Fruit fly (Drosophila melanogaster) whole organism, embryonic: ENCODE measurements around the gene upSET.

Experiments used
- Atf3 ChIP-seq: fragments of 200-800 bp; sonication (Bioruptor generic); optimal IDR thresholded peaks from 3 replicates; lab custom pipeline; 2016; ENCODE audit warnings: missing biosample characterization, missing genetic modification characterization
- CG11456 ChIP-seq: fragments of 200-800 bp; sonication (Bioruptor generic); IDR thresholded peaks from 3 replicates; pipeline ENCODE4 v1.3.6; 2022; ENCODE audit warnings: missing biosample characterization, missing genetic modification characterization
- CG12219 ChIP-seq: fragments of 200-800 bp; sonication (Bioruptor generic); optimal IDR thresholded peaks from 3 replicates; lab custom pipeline; 2018; ENCODE audit warnings: missing biosample characterization, mild to moderate bottlenecking, missing genetic modification characterization
- CG18599 ChIP-seq: fragments of 200-800 bp; sonication (Bioruptor generic); optimal IDR thresholded peaks from 3 replicates; lab custom pipeline; 2017; ENCODE audit warnings: missing biosample characterization, missing genetic modification characterization, mild to moderate bottlenecking, moderate library complexity, missing genetic modification reagents
- CG2199 ChIP-seq: fragments of 200-800 bp; sonication (Bioruptor generic); IDR thresholded peaks from 3 replicates; pipeline ENCODE4 v1.3.6; 2022; ENCODE audit warnings: missing biosample characterization, missing genetic modification characterization
- CG4328 ChIP-seq: fragments of 200-800 bp; sonication (Bioruptor generic); optimal IDR thresholded peaks from 3 replicates; lab custom pipeline; 2017; ENCODE audit warnings: missing biosample characterization, missing genetic modification reagents, missing genetic modification characterization
- CG6683 ChIP-seq: fragments of 200-800 bp; sonication (Bioruptor generic); optimal IDR thresholded peaks from 2 replicates; lab custom pipeline; 2017; ENCODE audit warnings: missing biosample characterization, mild to moderate bottlenecking, missing genetic modification characterization, missing genetic modification reagents
- CG8924 ChIP-seq: fragments of 200-800 bp; optimal IDR thresholded peaks from 3 replicates; lab custom pipeline; 2019; ENCODE audit warnings: missing biosample characterization, mild to moderate bottlenecking, missing genetic modification characterization, moderate library complexity
- CG9932 ChIP-seq: fragments of 200-800 bp; sonication (Bioruptor generic); IDR thresholded peaks from 2 replicates; pipeline ENCODE4 v1.3.6; 2022; ENCODE audit warnings: missing biosample characterization, missing genetic modification characterization
- Dad ChIP-seq: fragments of 200-800 bp; sonication (Bioruptor generic); optimal IDR thresholded peaks from 3 replicates; lab custom pipeline; 2016; ENCODE audit warnings: missing biosample characterization, missing genetic modification characterization
- Deaf1 ChIP-seq: fragments of 200-800 bp; optimal IDR thresholded peaks from 3 replicates; lab custom pipeline; 2019; ENCODE audit warnings: missing biosample characterization, mild to moderate bottlenecking, missing genetic modification characterization, moderate library complexity
- Dref ChIP-seq: fragments of 200-800 bp; sonication (Bioruptor generic); IDR thresholded peaks from 2 replicates; pipeline ENCODE4 v1.3.6; 2022; ENCODE audit warnings: missing biosample characterization, missing genetic modification characterization
- Ets65A ChIP-seq: fragments of 200-800 bp; sonication (Bioruptor generic); peaks from one replicate; lab custom pipeline; 2016; ENCODE audit warnings: missing biosample characterization, missing genetic modification characterization
- H15 ChIP-seq: fragments of 200-800 bp; sonication (Bioruptor generic); IDR thresholded peaks from 3 replicates; pipeline ENCODE4 v1.3.6; 2022; ENCODE audit warnings: missing biosample characterization, missing genetic modification characterization
- Hand ChIP-seq: fragments of 200-800 bp; sonication (Bioruptor generic); optimal IDR thresholded peaks from 2 replicates; lab custom pipeline; 2017; ENCODE audit warnings: mild to moderate bottlenecking, missing biosample characterization, missing genetic modification reagents, missing genetic modification characterization
- Hr39 ChIP-seq: fragments of >200 bp; optimal IDR thresholded peaks from 2 replicates; lab custom pipeline; 2017
- Lim3 ChIP-seq: fragments of 200-800 bp; sonication (Bioruptor generic); IDR thresholded peaks from 2 replicates; pipeline ENCODE4 v1.3.6; 2022; ENCODE audit warnings: missing biosample characterization, missing genetic modification characterization
- Med ChIP-seq: fragments of 200-800 bp; sonication (Bioruptor generic); peaks from one replicate; lab custom pipeline; 2016; ENCODE audit warnings: missing biosample characterization, missing genetic modification characterization, mild to moderate bottlenecking, inconsistent platforms, moderate library complexity
- NFAT ChIP-seq: fragments of 200-800 bp; sonication (Bioruptor generic); IDR thresholded peaks from 2 replicates; pipeline ENCODE4 v1.3.6; 2022; ENCODE audit warnings: missing biosample characterization, missing genetic modification characterization
- Oaz ChIP-seq: fragments of 200-800 bp; sonication (Bioruptor generic); IDR thresholded peaks from 2 replicates; pipeline ENCODE4 v1.3.6; 2022; ENCODE audit warnings: missing biosample characterization, missing genetic modification characterization
- PHDP ChIP-seq: fragments of 200-800 bp; sonication (Bioruptor generic); optimal IDR thresholded peaks from 3 replicates; lab custom pipeline; 2018; ENCODE audit warnings: missing biosample characterization, mild to moderate bottlenecking, missing genetic modification characterization, moderate library complexity
- Six4 ChIP-seq: fragments of 200-800 bp; sonication (Bioruptor generic); optimal IDR thresholded peaks from 2 replicates; lab custom pipeline; 2016; ENCODE audit warnings: missing biosample characterization, missing genetic modification characterization
- Sry-β ChIP-seq: fragments of 200-800 bp; sonication (Bioruptor generic); optimal IDR thresholded peaks from 2 replicates; lab custom pipeline; 2018; ENCODE audit warnings: missing biosample characterization, mild to moderate bottlenecking, missing genetic modification characterization, moderate library complexity
- Trl ChIP-seq, 3 experiments: fragments of >200 bp in 2 of 3; fragments of 200-800 bp in 1 of 3; sonication (Bioruptor generic) in 1 of 3; optimal IDR thresholded peaks; 2 replicates in 1 of 3; 3 replicates in 2 of 3; lab custom pipeline; 2016 to 2017; ENCODE audit warnings: missing biosample characterization in 1 of 3, missing genetic modification characterization in 1 of 3
- Usf ChIP-seq: fragments of 200-800 bp; sonication (Bioruptor generic); optimal IDR thresholded peaks from 2 replicates; lab custom pipeline; 2017; ENCODE audit warnings: missing genotype, missing biosample characterization, missing genetic modification characterization
- YL-1 ChIP-seq: fragments of 200-800 bp; sonication (Bioruptor generic); optimal IDR thresholded peaks from 3 replicates; lab custom pipeline; 2017; ENCODE audit warnings: missing biosample characterization, mild to moderate bottlenecking, missing genetic modification characterization
- ab ChIP-seq: fragments of 200-800 bp; sonication (Bioruptor generic); optimal IDR thresholded peaks from 2 replicates; lab custom pipeline; 2016; ENCODE audit warnings: missing biosample characterization, missing genetic modification characterization
- ato ChIP-seq: fragments of 200-800 bp; sonication (Bioruptor generic); IDR thresholded peaks from 2 replicates; pipeline ENCODE4 v1.3.6; 2022; ENCODE audit warnings: missing biosample characterization, missing genetic modification characterization; ENCODE audit not compliant: partially characterized antibody
- bab2 ChIP-seq: fragments of 200-800 bp; sonication (Bioruptor generic); optimal IDR thresholded peaks from 2 replicates; lab custom pipeline; 2016; ENCODE audit warnings: missing biosample characterization, missing genetic modification characterization
- chinmo ChIP-seq: fragments of 200-800 bp; sonication (Bioruptor generic); IDR thresholded peaks from 4 replicates; pipeline ENCODE4 v1.3.6; 2022; ENCODE audit warnings: missing biosample characterization, missing genetic modification characterization; ENCODE audit not compliant: partially characterized antibody
- ci ChIP-seq: fragments of 200-800 bp; sonication (Bioruptor generic); IDR thresholded peaks from 3 replicates; pipeline ENCODE4 v1.3.6; 2022; ENCODE audit warnings: missing biosample characterization, missing genetic modification characterization
- crol ChIP-seq: fragments of 200-800 bp; sonication (Bioruptor generic); IDR thresholded peaks from 2 replicates; pipeline ENCODE4 v1.3.6; 2022; ENCODE audit warnings: missing biosample characterization, missing genetic modification characterization
- fu2 ChIP-seq: fragments of 200-800 bp; sonication (Bioruptor generic); optimal IDR thresholded peaks from 2 replicates; lab custom pipeline; 2016; ENCODE audit warnings: missing biosample characterization, missing genetic modification characterization
- gce ChIP-seq: fragments of 200-800 bp; sonication (Bioruptor generic); IDR thresholded peaks from 3 replicates; pipeline ENCODE4 v1.3.6; 2022; ENCODE audit warnings: missing biosample characterization, missing genetic modification characterization
- gem ChIP-seq: fragments of 200-800 bp; sonication (Bioruptor generic); optimal IDR thresholded peaks from 2 replicates; lab custom pipeline; 2019; ENCODE audit warnings: missing biosample characterization, mild to moderate bottlenecking, missing genetic modification characterization, moderate library complexity
- ham ChIP-seq: fragments of 200-800 bp; sonication (Bioruptor generic); IDR thresholded peaks from 2 replicates; pipeline ENCODE4 v1.3.6; 2022; ENCODE audit warnings: missing biosample characterization, missing genetic modification characterization
- klu ChIP-seq: fragments of 200-800 bp; sonication (Bioruptor generic); IDR thresholded peaks from 2 replicates; pipeline ENCODE4 v1.3.6; 2022; ENCODE audit warnings: missing biosample characterization, missing genetic modification characterization
- lab ChIP-seq: fragments of 200-800 bp; sonication (Bioruptor generic); optimal IDR thresholded peaks from 3 replicates; lab custom pipeline; 2017; ENCODE audit warnings: missing biosample characterization, missing genetic modification characterization, mild to moderate bottlenecking, moderate library complexity, missing genetic modification reagents
- lmd ChIP-seq: fragments of 200-800 bp; sonication (Bioruptor generic); IDR thresholded peaks from 2 replicates; pipeline ENCODE4 v1.3.6; 2022; ENCODE audit warnings: missing biosample characterization, missing genetic modification characterization
- mirr ChIP-seq: fragments of 200-800 bp; sonication (Bioruptor generic); optimal IDR thresholded peaks from 3 replicates; lab custom pipeline; 2018; ENCODE audit warnings: missing biosample characterization, mild to moderate bottlenecking, missing genetic modification characterization
- org-1 ChIP-seq: fragments of 200-800 bp; sonication (Bioruptor generic); optimal IDR thresholded peaks from 2 replicates; lab custom pipeline; 2017; ENCODE audit warnings: missing biosample characterization, missing genetic modification characterization
- p53 ChIP-seq: fragments of 200-800 bp; sonication (Bioruptor generic); optimal IDR thresholded peaks from 2 replicates; lab custom pipeline; 2016; ENCODE audit warnings: missing biosample characterization, missing genetic modification characterization
- run ChIP-seq: fragments of 200-800 bp; sonication (Bioruptor generic); optimal IDR thresholded peaks from 3 replicates; lab custom pipeline; 2018; ENCODE audit warnings: missing biosample characterization, mild to moderate bottlenecking, missing genetic modification characterization
- salm ChIP-seq: fragments of 200-800 bp; sonication (Bioruptor generic); optimal IDR thresholded peaks from 2 replicates; lab custom pipeline; 2018; ENCODE audit warnings: missing biosample characterization, mild to moderate bottlenecking, missing genetic modification characterization
- sens ChIP-seq: fragments of 200-800 bp; sonication (Bioruptor generic); peaks from one replicate; lab custom pipeline; 2016; ENCODE audit warnings: missing biosample characterization, missing genetic modification characterization
- ssp ChIP-seq: fragments of 200-800 bp; sonication (Bioruptor generic); IDR thresholded peaks from 2 replicates; pipeline ENCODE4 v1.3.6; 2022; ENCODE audit warnings: missing biosample characterization, missing genetic modification characterization
- tin ChIP-seq: fragments of 200-800 bp; sonication (Bioruptor generic); optimal IDR thresholded peaks from 3 replicates; lab custom pipeline; 2016; ENCODE audit warnings: missing biosample characterization, missing genetic modification characterization
- tup ChIP-seq: fragments of 200-800 bp; sonication (Bioruptor generic); optimal IDR thresholded peaks from 2 replicates; lab custom pipeline; 2016; ENCODE audit warnings: missing biosample characterization, mild to moderate bottlenecking, missing genetic modification characterization, moderate library complexity
- usp ChIP-seq: fragments of >200 bp; optimal IDR thresholded peaks from 2 replicates; lab custom pipeline; 2017; ENCODE audit warnings: missing biosample characterization, missing genetic modification characterization
- vnd ChIP-seq: fragments of 200-800 bp; sonication (Bioruptor generic); IDR thresholded peaks from 3 replicates; pipeline ENCODE4 v1.3.6; 2022; ENCODE audit warnings: missing biosample characterization, missing genetic modification characterization; ENCODE audit not compliant: partially characterized antibody

The upSET gene

dm6 chr3L:13987578-13987977 is 14.3 kb upstream of the upSET start, which contains the start of gene CG9040:
CG9040 (plus strand) TSS chr3L:13987878.
- TF ChIP-seq Atf3 (GFP tag; lab: Kevin White, UChicago) (no peak), Six4 (GFP tag; lab: Kevin White, UChicago) (no peak), Hand (GFP tag; lab: Kevin White, UChicago) (no peak), salm (tag; lab: Kevin White, UChicago) (no peak), H15 (GFP tag; lab: Robert Waterston, UW) (no peak), lab (GFP tag; lab: Kevin White, UChicago) (peak; percentile 41), p53 (GFP tag; lab: Kevin White, UChicago) (no peak), sens (GFP tag; lab: Kevin White, UChicago) (no peak), CG4328 (no peak), CG18599 (peak; percentile 21)

dm6 chr3L:13991314-13991713 is 10.6 kb upstream of the upSET start:
- TF ChIP-seq CG11456 (GFP tag; lab: Robert Waterston, UW) = 0 out of 3 replicates have a peak, but pooled peaks have one; percentile 27
- TF ChIP-seq Trl (optimal IDR thresholded peaks at IDR 0.05; lab: Kevin White, UChicago) = peak; percentile 31 to 58
- no peak for TF ChIP-seq Trl (GFP tag; optimal IDR thresholded peaks at IDR 0.05; lab: Kevin White, UChicago)
- peak; percentile 64 for TF ChIP-seq Ets65A (GFP tag; lab: Kevin White, UChicago)
- TF ChIP-seq Deaf1 (tag; lab: Kevin White, UChicago) = peak; percentile 45
- TF ChIP-seq run (tag; lab: Kevin White, UChicago) = no peak
- TF ChIP-seq PHDP (tag; lab: Kevin White, UChicago) = no peak
- TF ChIP-seq usp (GFP tag; lab: Kevin White, UChicago) = no peak
- peak; percentile 18; the same call in 1 of the 2 replicates for TF ChIP-seq NFAT (GFP tag; lab: Robert Waterston, UW)
- no peak for TF ChIP-seq bab2 (GFP tag; lab: Kevin White, UChicago)
- no peak for TF ChIP-seq ab (GFP tag; lab: Kevin White, UChicago)
- 0 out of 4 replicates have a peak, but pooled peaks have one; percentile 22 for TF ChIP-seq chinmo (GFP tag; lab: Robert Waterston, UW)
- no peak for TF ChIP-seq salm (tag; lab: Kevin White, UChicago)
- TF ChIP-seq tup = no peak
- 0 out of 2 replicates have a peak, but pooled peaks have one; percentile 4 for TF ChIP-seq Oaz (GFP tag; lab: Robert Waterston, UW)
- no peak for TF ChIP-seq ato
- no peak for TF ChIP-seq CG2199 (GFP tag; lab: Robert Waterston, UW)
- no peak for TF ChIP-seq gem (tag; lab: Kevin White, UChicago)
- no peak for TF ChIP-seq crol
- no peak for TF ChIP-seq fu2
- no peak for TF ChIP-seq Med
- no peak for TF ChIP-seq Usf (GFP tag; lab: Kevin White, UChicago)

dm6 chr3L:13993233-13993741 is 8.6 kb upstream of the upSET start, which contains the start of gene CG17364:
CG17364 (minus strand) TSS chr3L:13993400.
- TF ChIP-seq gce (GFP tag; lab: Robert Waterston, UW) (no peak), tin (no peak), CG12219 (GFP tag; lab: Kevin White, UChicago) (no peak), Lim3 (no peak), Hr39 (lab: Kevin White, UChicago) (no peak), Dref (GFP tag; lab: Robert Waterston, UW) (no peak), CG9932 (no peak), YL-1 (no peak), vnd (GFP tag; lab: Robert Waterston, UW) (no peak), CG8924 (no peak), klu (GFP tag; lab: Robert Waterston, UW) (no peak), ci (0 out of 3 replicates have a peak, but pooled peaks have one; percentile 26), lmd (no peak), org-1 (GFP tag; lab: Kevin White, UChicago) (no peak), Dad (GFP tag; lab: Kevin White, UChicago) (no peak), chinmo (GFP tag; lab: Robert Waterston, UW) (0 out of 4 replicates have a peak, but pooled peaks have one; percentile 48), mirr (GFP tag; lab: Kevin White, UChicago) (no peak), CG6683 (GFP tag; lab: Kevin White, UChicago) (no peak), ham (GFP tag; lab: Robert Waterston, UW) (no peak), ssp (GFP tag; lab: Robert Waterston, UW) (no peak), Sry-β (GFP tag; lab: Kevin White, UChicago) (no peak)
